Worm (Caenorhabditis elegans): Measurements from ENCODE around the gene lit-1.

DNA sequence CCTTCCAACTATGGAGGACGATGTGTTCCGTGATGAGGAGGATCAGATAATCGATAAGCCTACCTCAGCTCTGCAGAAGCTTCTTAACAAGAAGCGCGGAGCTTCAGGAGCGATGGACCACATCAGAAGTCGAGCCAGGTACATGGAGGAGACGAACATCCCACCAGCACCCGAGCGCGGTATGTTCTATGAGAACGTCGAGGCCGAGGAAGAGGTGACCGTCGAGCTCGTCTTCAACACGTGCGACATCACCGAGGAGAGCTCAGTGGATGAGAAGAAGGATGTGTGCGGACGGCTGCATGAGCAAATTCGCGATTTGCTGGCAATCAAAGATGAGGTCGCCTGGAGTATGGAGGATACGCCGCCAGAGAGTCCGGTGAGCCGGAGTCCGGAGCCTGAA, 49.8 kb upstream of the lit-1 start:
- TF ChIP-seq C08G9.2 (tag; optimal IDR thresholded peaks at IDR 0.05) = no peak
- TF ChIP-seq fkh-10 (GFP tag; optimal IDR thresholded peaks at IDR 0.05) = no peak
- TF ChIP-seq npax-4 (tag; optimal IDR thresholded peaks at IDR 0.05) = no peak
- TF ChIP-seq syd-9 (tag; optimal IDR thresholded peaks at IDR 0.05) = no peak
- TF ChIP-seq pag-3 (tag; optimal IDR thresholded peaks at IDR 0.05; ENCODE audit: borderline replicate concordance) = no peak
- no peak for TF ChIP-seq eyg-1 (tag; optimal IDR thresholded peaks at IDR 0.05)
- TF ChIP-seq nhr-11 (tag; optimal IDR thresholded peaks at IDR 0.05) = no peak
- TF ChIP-seq ceh-30 (tag; optimal IDR thresholded peaks at IDR 0.05) = no peak
- TF ChIP-seq hlh-15 (tag; optimal IDR thresholded peaks at IDR 0.05) = no peak
- no peak for TF ChIP-seq ceh-19 (GFP tag; optimal IDR thresholded peaks at IDR 0.05)
